Worm (Caenorhabditis elegans) whole organism, mixed stage, embryonic: ENCODE data around the gene Y42G9A.1.
A peak's percentile ranks its signal among the peaks of the same experiment; 100 is the strongest.

Experiments
- ces-1 ChIP-seq: fragments of 150-350 bp; optimal IDR thresholded peaks from 2 replicates; lab custom pipeline; 2014; ENCODE audit warnings: missing biosample characterization, missing genetic modification reagents, missing genetic modification characterization
- nhr-12 ChIP-seq: fragments of 150-350 bp; optimal IDR thresholded peaks from 2 replicates; lab custom pipeline; 2014; ENCODE audit warnings: missing biosample characterization, missing genetic modification characterization
- nhr-76 ChIP-seq: sonication (generic microtip); optimal IDR thresholded peaks from 2 replicates; lab custom pipeline; 2017; ENCODE audit warnings: missing biosample characterization, missing genetic modification characterization
- pha-4 ChIP-seq: fragments of 150-350 bp; optimal IDR thresholded peaks from 2 replicates; lab custom pipeline; 2018; ENCODE audit warnings: missing biosample characterization, missing genetic modification reagents, missing genetic modification characterization

DNA sequence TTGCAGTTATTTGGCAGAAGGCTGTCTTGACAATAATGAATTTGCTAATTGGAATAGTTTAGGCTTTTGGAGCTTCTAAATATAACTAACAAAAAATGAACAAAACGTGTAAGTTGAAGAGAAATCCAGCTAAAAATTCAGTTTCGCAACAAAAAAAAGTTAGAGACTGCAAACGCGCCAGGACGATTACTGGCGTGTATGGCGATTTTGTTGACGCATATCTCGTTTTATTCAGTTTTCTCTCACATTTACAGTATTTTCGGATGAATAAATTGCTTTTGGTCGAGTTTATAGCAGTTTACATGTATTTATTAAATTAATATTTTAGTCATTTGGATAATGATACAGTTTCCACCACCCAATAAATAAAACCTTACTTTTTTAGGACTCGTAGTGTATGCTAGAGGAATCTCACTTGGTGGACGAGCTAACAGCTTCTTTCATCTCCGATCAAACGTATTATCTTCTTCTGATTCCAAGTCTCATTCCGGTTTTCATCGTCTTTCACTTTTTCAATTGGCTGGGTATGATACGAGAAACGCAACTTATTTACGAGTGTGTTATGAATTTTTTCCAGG, 23.3 kb downstream of the Y42G9A.1 start, which contains the start of the genes abcf-3 and F42A10.5:
- peak; percentile 38 for TF ChIP-seq pha-4
- no peak for TF ChIP-seq nhr-76 (tag; lab: Kevin White, UChicago)
- TF ChIP-seq ces-1 (GFP tag; lab: Kevin White, UChicago): no peak
- TF ChIP-seq nhr-12: no peak
